Worm (Caenorhabditis elegans) whole organism, young adult: ENCODE measurements around the gene csn-6.

Source experiments
- B0035.1 ChIP-seq: sonication (generic microtip); optimal IDR thresholded peaks from 2 replicates; lab custom pipeline; 2016; ENCODE audit warnings: missing genetic modification characterization, mild to moderate bottlenecking, missing compliant biosample characterization, missing genotype, missing genetic modification reagents
- C06A6.2 ChIP-seq: fragments of 200-800 bp; sonication (Bioruptor generic); conservative IDR thresholded peaks from 2 replicates; pipeline ENCODE4 v1.3.6; 2022; ENCODE audit warnings: missing genetic modification characterization, missing compliant biosample characterization
- F23B12.7 ChIP-seq: sonication (generic microtip); optimal IDR thresholded peaks from 2 replicates; lab custom pipeline; 2017; ENCODE audit warnings: missing genetic modification characterization, mild to moderate bottlenecking, missing compliant biosample characterization, antibody characterized with exemption, moderate library complexity; ENCODE audit not compliant: insufficient read depth
- F55B11.4 ChIP-seq: sonication (generic microtip); optimal IDR thresholded peaks from 2 replicates; lab custom pipeline; 2016; ENCODE audit warnings: missing compliant biosample characterization, missing genetic modification characterization, borderline replicate concordance; ENCODE audit not compliant: insufficient read depth
- F57C9.4 ChIP-seq: sonication (generic microtip); optimal IDR thresholded peaks from 2 replicates; lab custom pipeline; 2017; ENCODE audit warnings: mild to moderate bottlenecking, missing genetic modification characterization, missing compliant biosample characterization
- K12H6.12 ChIP-seq: fragments of 200-800 bp; sonication (Bioruptor generic); optimal IDR thresholded peaks from 2 replicates; lab custom pipeline; 2018; ENCODE audit warnings: mild to moderate bottlenecking, missing genetic modification characterization, missing compliant biosample characterization
- Y79H2A.3 ChIP-seq: fragments of 200-800 bp; sonication (Bioruptor generic); conservative IDR thresholded peaks from 2 replicates; pipeline ENCODE4 v1.3.6; 2022; ENCODE audit warnings: missing genetic modification reagents, missing genetic modification characterization, missing compliant biosample characterization
- aptf-2 ChIP-seq: fragments of 200-800 bp; sonication (Bioruptor generic); conservative IDR thresholded peaks from 2 replicates; pipeline ENCODE4 v1.3.6; 2022; ENCODE audit warnings: missing genetic modification reagents, missing genetic modification characterization, missing compliant biosample characterization
- atf-7 ChIP-seq: sonication (generic microtip); optimal IDR thresholded peaks from 2 replicates; lab custom pipeline; 2017; ENCODE audit warnings: mild to moderate bottlenecking, missing genetic modification characterization, missing compliant biosample characterization
- attf-3 ChIP-seq: fragments of 200-800 bp; sonication (Bioruptor generic); conservative IDR thresholded peaks from 2 replicates; pipeline ENCODE4 v1.3.6; 2022; ENCODE audit warnings: missing genetic modification reagents, missing genetic modification characterization, missing compliant biosample characterization
- attf-5 ChIP-seq: fragments of 200-800 bp; sonication (Bioruptor generic); optimal IDR thresholded peaks from 2 replicates; lab custom pipeline; 2018; ENCODE audit warnings: mild to moderate bottlenecking, missing genetic modification characterization, missing compliant biosample characterization
- bed-1 ChIP-seq: fragments of 200-800 bp; sonication (Bioruptor generic); IDR thresholded peaks from 2 replicates; pipeline ENCODE4 v1.3.6; 2022; ENCODE audit warnings: missing genetic modification reagents, missing genetic modification characterization, missing compliant biosample characterization
- cebp-1 ChIP-seq, 2 experiments: fragments of 200-800 bp in 1 of 2; sonication (Bioruptor generic) in 1 of 2; sonication (generic microtip) in 1 of 2; IDR thresholded peaks in 1 of 2; optimal IDR thresholded peaks in 1 of 2; 2 replicates each; pipeline versions ENCODE4 v1.3.6 to Lab custom; 2017 to 2022; ENCODE audit warnings: missing compliant biosample characterization in 2 of 2, missing genetic modification characterization in 2 of 2, mild to moderate bottlenecking in 1 of 2, missing genetic modification reagents in 1 of 2, moderate library complexity in 1 of 2
- cebp-2 ChIP-seq: fragments of 200-800 bp; sonication (Bioruptor generic); IDR thresholded peaks from 2 replicates; pipeline ENCODE4 v1.3.6; 2022; ENCODE audit warnings: missing genetic modification characterization, missing compliant biosample characterization
- ceh-27 ChIP-seq: fragments of 200-800 bp; sonication (Bioruptor generic); optimal IDR thresholded peaks from 2 replicates; lab custom pipeline; 2018; ENCODE audit warnings: mild to moderate bottlenecking, missing genetic modification characterization, moderate library complexity, missing compliant biosample characterization
- ceh-58 ChIP-seq: fragments of 200-800 bp; sonication (Bioruptor generic); IDR thresholded peaks from 2 replicates; pipeline ENCODE4 v1.3.6; 2022; ENCODE audit warnings: missing genetic modification characterization, missing compliant biosample characterization
- dpl-1 ChIP-seq: fragments of 150-350 bp; optimal IDR thresholded peaks from 2 replicates; lab custom pipeline; 2014; ENCODE audit warnings: missing biosample characterization, missing genetic modification reagents, missing genetic modification characterization
- egl-18 ChIP-seq: fragments of 200-800 bp; sonication (Bioruptor generic); IDR thresholded peaks from 2 replicates; pipeline ENCODE4 v1.3.6; 2022; ENCODE audit warnings: missing genetic modification reagents, missing genetic modification characterization, missing compliant biosample characterization
- egrh-3 ChIP-seq: fragments of 200-800 bp; sonication (Bioruptor generic); IDR thresholded peaks from 2 replicates; pipeline ENCODE4 v1.3.6; 2022; ENCODE audit warnings: missing genetic modification reagents, missing genetic modification characterization, missing compliant biosample characterization
- ekl-4 ChIP-seq: fragments of 200-800 bp; sonication (Bioruptor generic); IDR thresholded peaks from 2 replicates; pipeline ENCODE4 v1.3.6; 2022; ENCODE audit warnings: missing genetic modification reagents, missing genetic modification characterization, missing compliant biosample characterization
- ets-4 ChIP-seq: fragments of 200-800 bp; sonication (Bioruptor generic); optimal IDR thresholded peaks from 2 replicates; lab custom pipeline; 2018; ENCODE audit warnings: mild to moderate bottlenecking, missing genetic modification characterization, missing compliant biosample characterization
- him-1 ChIP-seq: sonication (generic microtip); optimal IDR thresholded peaks from 2 replicates; lab custom pipeline; 2016; ENCODE audit warnings: missing genotype, missing genetic modification reagents, missing genetic modification characterization, missing compliant biosample characterization
- hrde-1 ChIP-seq: sonication (generic microtip); optimal IDR thresholded peaks from 2 replicates; lab custom pipeline; 2016; ENCODE audit warnings: missing genetic modification characterization, mild to moderate bottlenecking, missing compliant biosample characterization, moderate library complexity, missing genotype, missing genetic modification reagents, borderline replicate concordance
- lin-35 ChIP-seq, 3 experiments: fragments of 150-350 bp in 2 of 3; sonication (generic microtip) in 1 of 3; optimal IDR thresholded peaks; 2 replicates each; lab custom pipeline; 2014 to 2018; ENCODE audit warnings: missing biosample characterization in 3 of 3, missing genetic modification characterization in 3 of 3, missing genetic modification reagents in 3 of 3
- lin-40 ChIP-seq: sonication (generic microtip); optimal IDR thresholded peaks from 2 replicates; lab custom pipeline; 2016; ENCODE audit warnings: missing genetic modification characterization, mild to moderate bottlenecking, missing compliant biosample characterization, missing genotype, missing genetic modification reagents
- lsl-1 ChIP-seq: fragments of 200-800 bp; sonication (Bioruptor generic); optimal IDR thresholded peaks from 2 replicates; lab custom pipeline; 2018; ENCODE audit warnings: mild to moderate bottlenecking, missing genetic modification characterization, moderate library complexity, missing compliant biosample characterization
- madf-10 ChIP-seq: sonication (generic microtip); optimal IDR thresholded peaks from 2 replicates; lab custom pipeline; 2016; ENCODE audit warnings: mild to moderate bottlenecking, missing genetic modification characterization, missing compliant biosample characterization
- mel-28 ChIP-seq: sonication (generic microtip); optimal IDR thresholded peaks from 2 replicates; lab custom pipeline; 2016; ENCODE audit warnings: borderline replicate concordance, mild to moderate bottlenecking, missing genetic modification characterization, missing compliant biosample characterization
- mes-4 ChIP-seq: sonication (generic microtip); optimal IDR thresholded peaks from 2 replicates; lab custom pipeline; 2016; ENCODE audit warnings: missing genotype, missing genetic modification characterization, missing compliant biosample characterization
- nfyb-1 ChIP-seq: fragments of 200-800 bp; sonication (Bioruptor generic); IDR thresholded peaks from 2 replicates; pipeline ENCODE4 v1.3.6; 2022; ENCODE audit warnings: missing genetic modification reagents, missing genetic modification characterization, missing compliant biosample characterization
- pbrm-1 ChIP-seq: fragments of 200-800 bp; sonication (Bioruptor generic); IDR thresholded peaks from 2 replicates; pipeline ENCODE4 v1.3.6; 2022; ENCODE audit warnings: missing genetic modification reagents, missing genetic modification characterization, missing compliant biosample characterization
- rcor-1 ChIP-seq: fragments of 200-800 bp; sonication (Bioruptor generic); IDR thresholded peaks from 2 replicates; pipeline ENCODE4 v1.3.6; 2022; ENCODE audit warnings: missing genetic modification reagents, missing genetic modification characterization, missing compliant biosample characterization
- rec-8 ChIP-seq, 2 experiments: sonication (generic microtip); optimal IDR thresholded peaks; 2 replicates each; lab custom pipeline; 2016; ENCODE audit warnings: mild to moderate bottlenecking in 2 of 2, missing genetic modification characterization in 2 of 2, missing genetic modification reagents in 2 of 2, missing genotype in 2 of 2, missing biosample characterization in 1 of 2, missing compliant biosample characterization in 1 of 2, moderate library complexity in 1 of 2
- sea-2 ChIP-seq: fragments of 200-800 bp; sonication (Bioruptor generic); IDR thresholded peaks from 2 replicates; pipeline ENCODE4 v1.3.6; 2022; ENCODE audit warnings: missing genetic modification characterization, missing compliant biosample characterization
- snpc-1.1 ChIP-seq: sonication (generic microtip); optimal IDR thresholded peaks from 2 replicates; lab custom pipeline; 2017; ENCODE audit warnings: missing genetic modification characterization, mild to moderate bottlenecking, missing compliant biosample characterization, antibody characterized with exemption, moderate library complexity, missing genotype, missing genetic modification reagents; ENCODE audit not compliant: insufficient read depth
- snpc-1.3 ChIP-seq: sonication (generic microtip); optimal IDR thresholded peaks from 2 replicates; lab custom pipeline; 2017; ENCODE audit warnings: missing genetic modification characterization, mild to moderate bottlenecking, missing compliant biosample characterization, antibody characterized with exemption, moderate library complexity, missing genotype, missing genetic modification reagents; ENCODE audit not compliant: insufficient read depth
- snpc-4 ChIP-seq, 5 experiments: fragments of 150-350 bp in 1 of 5; sonication (generic microtip) in 4 of 5; optimal IDR thresholded peaks; 2 replicates each; lab custom pipeline; 2014 to 2018; ENCODE audit warnings: missing genetic modification characterization in 5 of 5, missing biosample characterization in 3 of 5, antibody characterized with exemption in 2 of 5, mild to moderate bottlenecking in 2 of 5, missing compliant biosample characterization in 2 of 5, missing genotype in 2 of 5, moderate library complexity in 2 of 5, missing genetic modification reagents in 1 of 5
- tbp1 ChIP-seq: fragments of 200-800 bp; sonication (Bioruptor generic); optimal IDR thresholded peaks from 2 replicates; lab custom pipeline; 2018; ENCODE audit warnings: mild to moderate bottlenecking, missing genetic modification characterization, missing compliant biosample characterization
- tbx-9 ChIP-seq: sonication (generic microtip); optimal IDR thresholded peaks from 2 replicates; lab custom pipeline; 2016; ENCODE audit warnings: borderline replicate concordance, missing genetic modification characterization, inconsistent platforms, missing compliant biosample characterization
- tlf-1 ChIP-seq: fragments of 200-800 bp; sonication (Bioruptor generic); optimal IDR thresholded peaks from 2 replicates; lab custom pipeline; 2018; ENCODE audit warnings: mild to moderate bottlenecking, missing genetic modification characterization, missing compliant biosample characterization
- unc-130 ChIP-seq: sonication (generic microtip); optimal IDR thresholded peaks from 2 replicates; lab custom pipeline; 2016; ENCODE audit warnings: missing genetic modification reagents, missing genetic modification characterization, missing compliant biosample characterization
- unc-62 ChIP-seq: fragments of 150-350 bp; optimal IDR thresholded peaks from 2 replicates; lab custom pipeline; 2014; ENCODE audit warnings: missing biosample characterization, missing genetic modification reagents, missing genetic modification characterization
- zfh-2 ChIP-seq: fragments of 200-800 bp; sonication (Bioruptor generic); conservative IDR thresholded peaks from 2 replicates; pipeline ENCODE4 v1.3.6; 2022; ENCODE audit warnings: missing genetic modification reagents, missing genetic modification characterization, missing compliant biosample characterization
- ztf-22 ChIP-seq: fragments of 200-800 bp; sonication (Bioruptor generic); optimal IDR thresholded peaks from 2 replicates; lab custom pipeline; 2018; ENCODE audit warnings: mild to moderate bottlenecking, missing genetic modification characterization, moderate library complexity, missing compliant biosample characterization

csn-6 gene

DNA sequence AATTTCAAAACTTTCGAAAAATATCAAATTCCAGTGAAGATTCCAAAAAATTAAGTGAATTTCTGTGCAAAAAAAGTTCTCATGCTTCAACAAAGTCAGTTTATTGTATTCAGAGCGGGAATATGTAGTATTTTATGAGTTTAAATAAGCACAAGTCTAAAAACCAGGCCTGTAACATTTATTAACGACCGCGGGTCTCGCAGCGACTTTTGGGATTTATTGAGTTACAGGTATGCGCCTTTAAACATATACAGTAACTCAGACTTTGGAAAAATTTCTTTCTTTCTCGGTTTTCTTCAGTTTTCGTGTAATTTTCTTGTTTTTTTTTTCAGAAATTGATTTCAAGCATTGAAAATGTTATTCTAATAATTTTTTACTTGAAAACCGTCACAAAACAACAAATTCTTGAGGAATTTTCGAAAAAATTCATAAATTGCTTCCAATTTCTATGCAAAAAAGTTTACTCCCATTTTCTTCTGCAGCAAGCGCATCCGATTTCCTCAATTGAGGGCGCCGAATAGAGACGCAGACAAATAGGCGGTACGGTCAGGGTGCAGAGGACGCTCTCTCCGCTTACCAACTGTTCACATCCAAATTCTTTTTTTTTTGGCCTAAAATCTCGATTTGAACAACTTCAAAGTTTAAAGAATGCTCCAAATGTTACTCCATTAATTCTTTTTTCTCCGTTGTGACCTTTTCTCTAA is 10.9 kb downstream of the csn-6 start (continued):
- no peak for TF ChIP-seq tbp1 (GFP tag; lab: Kevin White, UChicago)
- TF ChIP-seq aptf-2, result no peak
- TF ChIP-seq him-1 (tag; lab: Kevin White, UChicago), result no peak
- TF ChIP-seq zfh-2, result no peak
- TF ChIP-seq egrh-3, result no peak
- TF ChIP-seq mes-4 (tag; lab: Kevin White, UChicago), result no peak
- no peak for TF ChIP-seq snpc-4 (GFP tag; optimal IDR thresholded peaks at IDR 0.05; lab: Kevin White, UChicago)
- peak in 2 of 4 experiments; percentile 64 for TF ChIP-seq snpc-4 (tag; optimal IDR thresholded peaks at IDR 0.05; lab: Kevin White, UChicago)
- TF ChIP-seq K12H6.12 (tag; lab: Kevin White, UChicago), result no peak
- no peak for TF ChIP-seq B0035.1 (tag; lab: Kevin White, UChicago)
- TF ChIP-seq F57C9.4 (tag; lab: Kevin White, UChicago), result no peak
- TF ChIP-seq lin-40 (tag; lab: Kevin White, UChicago), result no peak
- TF ChIP-seq hrde-1, result no peak
- TF ChIP-seq ets-4 (GFP tag; lab: Kevin White, UChicago), result no peak
- TF ChIP-seq rec-8 (tag; optimal IDR thresholded peaks at IDR 0.05; lab: Kevin White, UChicago), result no peak
- TF ChIP-seq unc-62, result no peak
- TF ChIP-seq nfyb-1, result peak; percentile 10; the same call in 1 of the 2 replicates
- TF ChIP-seq mel-28 (tag; lab: Kevin White, UChicago), result no peak
- no peak for TF ChIP-seq lin-35 (GFP tag; optimal IDR thresholded peaks at IDR 0.05; lab: Kevin White, UChicago)
- TF ChIP-seq pbrm-1 (GFP tag; lab: Robert Waterston, UW), result no peak
- TF ChIP-seq snpc-1.1 (tag; lab: Kevin White, UChicago), result no peak
- TF ChIP-seq unc-130 (GFP tag; lab: Kevin White, UChicago), result no peak
- no peak for TF ChIP-seq madf-10 (tag; lab: Kevin White, UChicago)
- no peak for TF ChIP-seq tlf-1
- TF ChIP-seq cebp-1 (GFP tag; IDR thresholded peaks at IDR 0.05; lab: Robert Waterston, UW), result no peak
- peak; percentile 3 for TF ChIP-seq cebp-1 (tag; optimal IDR thresholded peaks at IDR 0.05; lab: Kevin White, UChicago)
- TF ChIP-seq ceh-58 (GFP tag; lab: Robert Waterston, UW), result no peak
- no peak for TF ChIP-seq tbx-9 (tag; lab: Kevin White, UChicago)
- TF ChIP-seq rcor-1 (GFP tag; lab: Robert Waterston, UW), result peak; percentile 20; the same call in 1 of the 2 replicates
- no peak for TF ChIP-seq ztf-22 (GFP tag; lab: Kevin White, UChicago)
- TF ChIP-seq atf-7 (tag; lab: Kevin White, UChicago), result no peak
- TF ChIP-seq F55B11.4 (tag; lab: Kevin White, UChicago), result no peak
- TF ChIP-seq C06A6.2 (GFP tag; lab: Robert Waterston, UW), result no peak
- TF ChIP-seq snpc-1.3 (tag; lab: Kevin White, UChicago), result peak; percentile 16

DNA sequence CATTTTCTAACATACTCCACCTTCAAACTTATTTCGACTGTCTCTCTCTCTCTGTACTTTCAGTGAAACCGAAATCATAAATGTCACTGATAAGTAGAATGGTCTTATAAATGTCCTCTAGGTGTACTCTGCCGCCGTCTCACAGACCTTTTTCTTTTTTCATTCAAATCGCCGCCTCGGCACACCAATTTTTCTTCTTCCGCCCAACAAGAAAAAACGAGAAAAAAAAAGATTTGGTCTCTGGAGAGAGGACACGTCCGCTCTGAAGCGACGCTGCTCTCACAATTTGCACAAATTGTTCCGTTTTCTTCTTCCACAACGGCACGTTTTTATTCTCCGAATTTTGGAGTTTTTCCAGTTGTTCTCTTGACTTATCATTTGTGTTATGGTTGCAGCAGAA is 12.5 kb downstream of the csn-6 start:
- TF ChIP-seq rcor-1 (GFP tag; lab: Robert Waterston, UW) (no peak), cebp-2 (GFP tag; lab: Robert Waterston, UW) (no peak), bed-1 (GFP tag; lab: Robert Waterston, UW) (no peak), lin-35 (GFP tag; optimal IDR thresholded peaks at IDR 0.05; lab: Kevin White, UChicago) (no peak), mes-4 (tag; lab: Kevin White, UChicago) (no peak), mel-28 (tag; lab: Kevin White, UChicago) (no peak), F23B12.7 (no peak), F55B11.4 (tag; lab: Kevin White, UChicago) (no peak), egl-18 (no peak), Y79H2A.3 (GFP tag; lab: Robert Waterston, UW) (no peak), attf-5 (GFP tag; lab: Kevin White, UChicago) (no peak), dpl-1 (GFP tag; lab: Kevin White, UChicago) (no peak), sea-2 (no peak), ceh-27 (GFP tag; lab: Kevin White, UChicago) (no peak), ztf-22 (GFP tag; lab: Kevin White, UChicago) (no peak), egrh-3 (no peak), tbp1 (GFP tag; lab: Kevin White, UChicago) (no peak), ekl-4 (no peak), attf-3 (no peak), lsl-1 (GFP tag; lab: Kevin White, UChicago) (no peak)
